Fruit fly (Drosophila melanogaster): ENCODE results near the gene Arl2.

dm6 chr3R:8307283-8307682 is 33.6 kb upstream of the Arl2 start:
- no peak for TF ChIP-seq Myc (optimal IDR thresholded peaks at IDR 0.05)
- no peak for TF ChIP-seq psq (optimal IDR thresholded peaks at IDR 0.05)
- no peak for TF ChIP-seq h (optimal IDR thresholded peaks at IDR 0.05)
- TF ChIP-seq ttk (optimal IDR thresholded peaks at IDR 0.05): no peak
- no peak for TF ChIP-seq Sin3A (optimal IDR thresholded peaks at IDR 0.05)
- no peak for TF ChIP-seq insv (optimal IDR thresholded peaks at IDR 0.05)

Measured in Kc167 (cell line).